Worm (Caenorhabditis elegans) whole organism, mixed stage, embryonic: Measurements from ENCODE around the gene Y38H6C.8.

ENCODE experiments used
- M03D4.4 ChIP-seq: sonication (generic microtip); optimal IDR thresholded peaks from 2 replicates; lab custom pipeline; 2017; ENCODE audit warnings: mild to moderate bottlenecking, missing genetic modification characterization, missing compliant biosample characterization
- bed-3 ChIP-seq: fragments of 200-800 bp; sonication (Bioruptor generic); optimal IDR thresholded peaks from 3 replicates; lab custom pipeline; 2018; ENCODE audit warnings: mild to moderate bottlenecking, missing genetic modification characterization, moderate library complexity, missing compliant biosample characterization
- ceh-43 ChIP-seq: fragments of 200-800 bp; sonication (Bioruptor generic); optimal IDR thresholded peaks from 2 replicates; lab custom pipeline; 2018; ENCODE audit warnings: mild to moderate bottlenecking, missing genetic modification characterization, moderate library complexity, missing compliant biosample characterization
- ceh-83 ChIP-seq: fragments of 200-800 bp; sonication (Bioruptor generic); optimal IDR thresholded peaks from 2 replicates; lab custom pipeline; 2018; ENCODE audit warnings: mild to moderate bottlenecking, missing genetic modification characterization, missing compliant biosample characterization
- ces-1 ChIP-seq: fragments of 150-350 bp; optimal IDR thresholded peaks from 2 replicates; lab custom pipeline; 2014; ENCODE audit warnings: missing biosample characterization, missing genetic modification reagents, missing genetic modification characterization
- cnd-1 ChIP-seq: fragments of 200-800 bp; sonication (Bioruptor generic); optimal IDR thresholded peaks from 2 replicates; lab custom pipeline; 2018; ENCODE audit warnings: mild to moderate bottlenecking, missing genetic modification characterization, missing compliant biosample characterization
- elt-1 ChIP-seq: sonication (generic microtip); optimal IDR thresholded peaks from 2 replicates; lab custom pipeline; 2017; ENCODE audit warnings: missing genetic modification characterization, mild to moderate bottlenecking, missing compliant biosample characterization, antibody characterized with exemption, moderate library complexity, borderline replicate concordance; ENCODE audit not compliant: insufficient read depth
- elt-3 ChIP-seq: fragments of 150-350 bp; optimal IDR thresholded peaks from 2 replicates; lab custom pipeline; 2014; ENCODE audit warnings: missing biosample characterization, missing genetic modification characterization
- flh-1 ChIP-seq: fragments of 200-800 bp; sonication (Bioruptor generic); optimal IDR thresholded peaks from 2 replicates; lab custom pipeline; 2018; ENCODE audit warnings: mild to moderate bottlenecking, missing genetic modification characterization, moderate library complexity, missing compliant biosample characterization
- ham-2 ChIP-seq: fragments of 200-800 bp; sonication (Bioruptor generic); optimal IDR thresholded peaks from 2 replicates; lab custom pipeline; 2018; ENCODE audit warnings: mild to moderate bottlenecking, missing genetic modification characterization, missing compliant biosample characterization
- hlh-1 ChIP-seq: fragments of 150-350 bp; optimal IDR thresholded peaks from 2 replicates; lab custom pipeline; 2014; ENCODE audit warnings: missing biosample characterization, missing genetic modification reagents, missing genetic modification characterization
- lin-13 ChIP-seq: fragments of 150-350 bp; optimal IDR thresholded peaks from 2 replicates; lab custom pipeline; 2014; ENCODE audit warnings: missing biosample characterization, missing genetic modification characterization
- lin-32 ChIP-seq: fragments of 200-800 bp; sonication (Bioruptor generic); optimal IDR thresholded peaks from 2 replicates; lab custom pipeline; 2018; ENCODE audit warnings: mild to moderate bottlenecking, missing genetic modification characterization, missing compliant biosample characterization
- lsy-2 ChIP-seq: fragments of 150-350 bp; optimal IDR thresholded peaks from 2 replicates; lab custom pipeline; 2014; ENCODE audit warnings: missing biosample characterization, missing genetic modification characterization
- mab-5 ChIP-seq: fragments of 150-350 bp; optimal IDR thresholded peaks from 2 replicates; lab custom pipeline; 2014; ENCODE audit warnings: missing biosample characterization, missing genetic modification characterization
- mep-1 ChIP-seq: fragments of 150-350 bp; optimal IDR thresholded peaks from 2 replicates; lab custom pipeline; 2017; ENCODE audit warnings: missing biosample characterization, missing genetic modification reagents, missing genetic modification characterization, inconsistent platforms
- mls-2 ChIP-seq: sonication (generic microtip); optimal IDR thresholded peaks from 2 replicates; lab custom pipeline; 2016; ENCODE audit warnings: mild to moderate bottlenecking, missing genetic modification characterization, moderate library complexity, missing compliant biosample characterization
- nhr-12 ChIP-seq: fragments of 150-350 bp; optimal IDR thresholded peaks from 2 replicates; lab custom pipeline; 2014; ENCODE audit warnings: missing biosample characterization, missing genetic modification characterization
- nhr-237 ChIP-seq: fragments of 150-350 bp; optimal IDR thresholded peaks from 2 replicates; lab custom pipeline; 2014; ENCODE audit warnings: missing biosample characterization, missing genetic modification characterization
- nhr-28 ChIP-seq: fragments of 150-350 bp; optimal IDR thresholded peaks from 2 replicates; lab custom pipeline; 2014; ENCODE audit warnings: missing biosample characterization, missing genetic modification characterization
- nhr-76 ChIP-seq: sonication (generic microtip); optimal IDR thresholded peaks from 2 replicates; lab custom pipeline; 2017; ENCODE audit warnings: missing biosample characterization, missing genetic modification characterization
- pha-4 ChIP-seq: fragments of 150-350 bp; optimal IDR thresholded peaks from 2 replicates; lab custom pipeline; 2018; ENCODE audit warnings: missing biosample characterization, missing genetic modification reagents, missing genetic modification characterization
- sem-2 ChIP-seq: fragments of 200-800 bp; sonication (Bioruptor generic); optimal IDR thresholded peaks from 2 replicates; lab custom pipeline; 2018; ENCODE audit warnings: mild to moderate bottlenecking, missing genetic modification characterization, missing compliant biosample characterization
- snpc-4 ChIP-seq: fragments of 150-350 bp; optimal IDR thresholded peaks from 2 replicates; lab custom pipeline; 2014; ENCODE audit warnings: missing biosample characterization, missing genetic modification characterization
- sptf-1 ChIP-seq: sonication (generic microtip); optimal IDR thresholded peaks from 2 replicates; lab custom pipeline; 2017; ENCODE audit warnings: mild to moderate bottlenecking, missing genetic modification characterization, moderate library complexity, missing compliant biosample characterization
- tbx-8 ChIP-seq: fragments of 200-800 bp; sonication (Bioruptor generic); optimal IDR thresholded peaks from 2 replicates; lab custom pipeline; 2018; ENCODE audit warnings: mild to moderate bottlenecking, missing genetic modification characterization, moderate library complexity, missing compliant biosample characterization
- unc-120 ChIP-seq: sonication (generic microtip); optimal IDR thresholded peaks from 2 replicates; lab custom pipeline; 2017; ENCODE audit warnings: missing genetic modification characterization, missing compliant biosample characterization; ENCODE audit not compliant: poor library complexity, severe bottlenecking
- unc-39 ChIP-seq: fragments of 150-350 bp; optimal IDR thresholded peaks from 2 replicates; lab custom pipeline; 2014; ENCODE audit warnings: missing biosample characterization, missing genetic modification characterization
- zip-8 ChIP-seq: fragments of 150-350 bp; optimal IDR thresholded peaks from 2 replicates; lab custom pipeline; 2014; ENCODE audit warnings: missing biosample characterization, missing genetic modification characterization
- ztf-11 ChIP-seq: fragments of 150-350 bp; optimal IDR thresholded peaks from 2 replicates; lab custom pipeline; 2014; ENCODE audit warnings: missing biosample characterization, missing genetic modification characterization

Gene Y38H6C.8

DNA sequence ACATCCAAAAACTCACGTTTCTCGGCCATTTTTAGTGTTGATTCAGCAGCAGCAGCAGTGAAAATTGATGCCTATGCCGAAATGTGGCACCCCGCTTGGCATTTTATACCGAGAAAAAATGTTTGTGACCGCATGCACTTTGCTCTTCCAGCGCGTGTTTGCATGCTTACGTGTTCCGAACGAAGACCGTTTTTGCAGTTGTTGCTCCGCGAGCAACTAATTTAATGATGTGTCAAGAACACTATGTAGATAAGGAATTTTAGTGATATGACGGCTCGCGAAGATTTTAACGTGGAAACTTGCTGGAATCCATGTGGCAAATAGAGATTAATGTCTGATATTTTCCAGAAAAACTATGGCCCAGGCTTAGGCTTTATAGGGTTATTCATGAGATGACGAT, 14.8 kb upstream of the Y38H6C.8 start, which contains the start of gene dct-16:
dct-16 (minus strand) TSS at position 78 of the 400 bp plus-strand sequence.
- no peak for TF ChIP-seq lsy-2 (tag; lab: Kevin White, UChicago)
- no peak for TF ChIP-seq mab-5 (tag; lab: Kevin White, UChicago)
- no peak for TF ChIP-seq pha-4 (tag; lab: Kevin White, UChicago)
- TF ChIP-seq elt-3 (tag; lab: Kevin White, UChicago), result no peak
- no peak for TF ChIP-seq ceh-83 (GFP tag; lab: Kevin White, UChicago)
- TF ChIP-seq lin-32 (GFP tag; lab: Kevin White, UChicago), result no peak
- TF ChIP-seq nhr-76, result no peak

DNA sequence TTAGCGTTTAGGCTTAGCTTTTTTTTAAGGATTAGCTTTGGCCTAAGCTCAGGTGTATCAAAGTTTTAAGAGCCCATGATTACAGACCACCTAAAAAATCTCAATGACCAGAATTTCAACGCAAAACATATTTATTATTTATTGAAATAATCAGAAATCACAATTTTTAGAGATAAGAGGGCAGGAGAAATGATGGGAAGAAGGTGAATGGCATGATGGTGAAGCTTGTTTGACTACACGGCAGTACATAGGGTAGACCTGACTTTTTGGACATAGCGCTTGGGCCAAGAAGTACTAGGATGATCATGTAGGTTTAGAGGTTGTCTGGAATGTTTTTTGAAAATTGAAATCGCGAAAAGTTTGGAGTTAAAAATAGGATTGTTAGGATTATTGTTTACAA, 14.1 kb upstream of the Y38H6C.8 start:
- TF ChIP-seq sem-2, result no peak
- TF ChIP-seq lin-13 (tag; lab: Kevin White, UChicago), result no peak
- no peak for TF ChIP-seq ham-2 (GFP tag; lab: Kevin White, UChicago)
- TF ChIP-seq M03D4.4 (tag; lab: Kevin White, UChicago), result no peak

DNA sequence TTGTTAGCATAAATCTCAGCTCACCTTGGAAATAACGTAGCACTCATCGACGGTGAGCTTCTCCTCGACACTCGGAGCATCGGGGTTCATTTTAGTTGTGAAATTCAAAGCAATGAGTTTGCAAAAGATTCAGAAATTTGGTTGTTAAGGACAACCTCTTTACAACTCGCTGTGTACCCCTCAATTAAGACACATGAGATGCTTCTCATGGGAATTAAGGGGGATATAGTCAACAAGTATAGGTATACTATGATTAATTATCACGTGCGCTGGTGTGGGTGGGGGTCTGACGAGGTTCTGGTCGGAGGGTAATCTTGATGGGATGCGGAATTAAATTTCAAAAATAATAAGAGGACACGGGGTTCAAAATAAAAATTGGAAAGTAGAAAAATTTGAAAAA, 13.4 kb upstream of the Y38H6C.8 start, which contains the start of gene dct-14:
dct-14 (minus strand) TSS at position 101 of the 400 bp plus-strand sequence.
- TF ChIP-seq snpc-4 (no peak), hlh-1 (tag; lab: Kevin White, UChicago) (no peak), zip-8 (tag; lab: Kevin White, UChicago) (no peak), ceh-83 (GFP tag; lab: Kevin White, UChicago) (no peak), nhr-12 (tag; lab: Kevin White, UChicago) (no peak), M03D4.4 (tag; lab: Kevin White, UChicago) (no peak), sptf-1 (tag; lab: Kevin White, UChicago) (no peak), ztf-11 (tag; lab: Kevin White, UChicago) (no peak), ceh-43 (GFP tag; lab: Kevin White, UChicago) (no peak), cnd-1 (tag; lab: Kevin White, UChicago) (no peak)

DNA sequence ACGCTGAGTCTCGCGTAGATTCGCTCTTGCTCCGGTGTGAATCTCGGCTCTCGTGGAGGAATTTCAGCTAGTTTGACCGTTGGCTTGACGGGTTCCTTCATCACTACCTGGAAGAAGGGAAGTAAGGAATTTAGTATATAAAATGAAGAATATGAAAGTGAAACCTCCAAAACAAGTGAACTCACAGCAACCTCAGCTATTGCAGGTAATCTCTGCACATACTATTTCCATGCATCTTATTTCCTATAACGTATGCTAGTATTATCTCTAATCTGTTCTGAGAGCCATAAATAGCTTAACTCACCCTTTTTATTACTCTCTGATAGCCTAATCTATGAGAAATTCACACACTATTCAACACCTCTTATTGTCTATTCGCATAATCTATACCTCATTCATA, 8.8 kb upstream of the Y38H6C.8 start, which contains the start of gene Y38H6C.4:
Y38H6C.4 (minus strand) TSS at position 101 of the 400 bp plus-strand sequence.
- TF ChIP-seq lin-13 (tag; lab: Kevin White, UChicago) (no peak), ceh-83 (GFP tag; lab: Kevin White, UChicago) (no peak), lin-32 (GFP tag; lab: Kevin White, UChicago) (no peak), zip-8 (tag; lab: Kevin White, UChicago) (no peak), cnd-1 (tag; lab: Kevin White, UChicago) (no peak), nhr-237 (tag; lab: Kevin White, UChicago) (no peak), hlh-1 (tag; lab: Kevin White, UChicago) (no peak), ces-1 (GFP tag; lab: Kevin White, UChicago) (no peak), nhr-76 (no peak)

DNA sequence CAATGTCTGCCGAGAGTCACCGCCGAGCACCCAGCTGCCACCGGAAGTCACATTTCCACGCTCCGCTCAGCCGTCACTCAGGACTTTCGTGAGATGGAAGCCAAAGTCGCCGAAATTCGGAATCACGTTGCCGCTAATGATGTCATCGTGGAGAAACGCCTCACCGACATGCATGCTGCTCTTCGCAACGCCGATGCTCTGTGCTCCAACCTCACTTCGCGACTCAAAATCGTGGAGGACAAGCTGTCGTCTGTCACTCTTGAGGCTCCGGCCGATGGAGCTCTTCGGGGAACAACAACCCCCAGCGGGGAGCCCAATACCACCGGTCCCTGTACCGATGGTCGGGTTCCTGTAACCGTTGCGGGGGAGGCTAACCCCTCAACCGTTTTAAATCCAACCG, 7.2 kb upstream of the Y38H6C.8 start:
- TF ChIP-seq lin-13 (tag; lab: Kevin White, UChicago), result no peak
- TF ChIP-seq flh-1 (GFP tag; lab: Kevin White, UChicago), result no peak
- TF ChIP-seq nhr-76, result no peak
- TF ChIP-seq ceh-83 (GFP tag; lab: Kevin White, UChicago), result no peak
- no peak for TF ChIP-seq ham-2 (GFP tag; lab: Kevin White, UChicago)
- TF ChIP-seq unc-120 (tag; lab: Kevin White, UChicago), result no peak
- TF ChIP-seq cnd-1 (tag; lab: Kevin White, UChicago), result no peak
- no peak for TF ChIP-seq hlh-1 (tag; lab: Kevin White, UChicago)
- TF ChIP-seq elt-1 (tag; lab: Kevin White, UChicago), result no peak
- no peak for TF ChIP-seq tbx-8
- no peak for TF ChIP-seq unc-39
- no peak for TF ChIP-seq mls-2
- no peak for TF ChIP-seq sptf-1 (tag; lab: Kevin White, UChicago)
- TF ChIP-seq pha-4 (tag; lab: Kevin White, UChicago), result no peak
- no peak for TF ChIP-seq nhr-237 (tag; lab: Kevin White, UChicago)
- TF ChIP-seq elt-3 (tag; lab: Kevin White, UChicago), result no peak
- no peak for TF ChIP-seq bed-3 (GFP tag; lab: Kevin White, UChicago)
- TF ChIP-seq zip-8 (tag; lab: Kevin White, UChicago), result no peak

DNA sequence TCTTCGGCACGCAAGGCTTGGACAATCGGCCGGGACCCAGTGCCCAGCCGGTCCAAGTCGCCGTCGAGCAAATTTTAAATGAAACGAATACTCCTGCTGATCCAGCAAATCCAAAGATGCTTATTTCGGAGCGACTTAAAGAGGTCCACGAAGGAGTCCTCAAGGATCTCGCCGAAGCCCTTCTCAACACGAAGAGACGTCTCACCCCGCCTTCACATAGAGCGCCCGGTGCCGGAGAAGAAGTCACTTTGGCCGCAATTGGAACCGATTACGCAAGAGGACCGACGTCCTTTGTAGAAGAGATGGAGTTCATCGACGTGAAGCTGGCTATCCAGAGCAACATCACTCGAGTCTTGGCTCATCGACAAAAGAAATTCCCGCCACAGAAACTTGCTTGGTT, 4.3 kb upstream of the Y38H6C.8 start:
- TF ChIP-seq mep-1 (tag; lab: Kevin White, UChicago), result no peak
- no peak for TF ChIP-seq lin-32 (GFP tag; lab: Kevin White, UChicago)
- no peak for TF ChIP-seq ham-2 (GFP tag; lab: Kevin White, UChicago)
- TF ChIP-seq nhr-28, result no peak
- no peak for TF ChIP-seq lin-13 (tag; lab: Kevin White, UChicago)
- TF ChIP-seq ces-1 (GFP tag; lab: Kevin White, UChicago), result no peak
- TF ChIP-seq sptf-1 (tag; lab: Kevin White, UChicago), result no peak
- TF ChIP-seq, all 35 proteins: peak for 0
